Fruit fly (Drosophila melanogaster): ENCODE data around the gene Tmtc4.

The Tmtc4 gene

dm6 chr3R:15366839-15367238 lies 15.8 kb downstream of the Tmtc4 start:
- TF ChIP-seq h (optimal IDR thresholded peaks at IDR 0.05) (no peak), Sin3A (optimal IDR thresholded peaks at IDR 0.05) (no peak), ttk (optimal IDR thresholded peaks at IDR 0.05) (no peak), psq (optimal IDR thresholded peaks at IDR 0.05) (no peak), Myc (optimal IDR thresholded peaks at IDR 0.05) (no peak), insv (optimal IDR thresholded peaks at IDR 0.05) (no peak)

DNA sequence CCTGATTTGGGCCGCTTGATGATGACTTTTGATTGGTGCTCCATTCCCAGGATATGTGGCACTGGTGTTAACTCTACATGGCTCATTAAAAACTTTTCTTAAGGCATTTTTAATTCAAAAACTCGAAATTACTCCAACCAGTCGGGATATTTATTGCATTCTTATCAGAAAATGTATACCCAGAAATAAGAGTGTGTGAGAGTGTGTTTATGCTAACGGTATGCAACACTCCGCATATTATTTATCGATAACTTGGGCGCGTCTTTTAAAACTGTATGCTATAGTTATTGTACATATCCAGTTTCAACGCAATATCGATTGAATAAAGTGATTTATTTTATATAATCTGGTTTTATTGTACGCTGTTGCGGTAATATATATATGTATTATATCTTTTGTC lies 16.5 kb downstream of the Tmtc4 start, which contains the start of gene CG34404:
Gene CG34404, minus strand, starts transcription at position 189 of the 400 bp plus-strand sequence.
- no peak for TF ChIP-seq insv (optimal IDR thresholded peaks at IDR 0.05)

DNA sequence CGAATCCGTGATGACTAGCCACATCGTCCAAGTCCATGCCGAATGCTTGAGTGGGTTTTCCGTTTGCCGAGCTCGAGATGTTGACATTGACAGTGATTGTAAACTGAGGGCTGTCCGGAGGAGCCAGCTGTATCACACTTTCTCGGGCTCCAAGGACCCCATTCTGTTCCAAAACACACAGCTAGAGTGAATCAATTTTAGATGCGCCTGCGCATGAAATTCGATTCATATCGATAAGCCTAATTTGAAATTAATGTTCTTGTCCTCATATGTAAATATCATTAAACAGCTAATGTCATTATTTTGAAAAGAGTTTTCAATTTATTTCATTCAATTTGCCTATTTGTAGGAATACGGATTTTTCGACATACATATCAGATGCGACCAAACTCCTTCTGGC lies 18.7 kb downstream of the Tmtc4 start, which contains the start of gene CG14868:
Gene CG14868, minus strand, starts transcription at position 204 of the 400 bp plus-strand sequence.
- TF ChIP-seq psq (optimal IDR thresholded peaks at IDR 0.05) (no peak), Myc (optimal IDR thresholded peaks at IDR 0.05) (no peak), ttk (optimal IDR thresholded peaks at IDR 0.05) (no peak), h (optimal IDR thresholded peaks at IDR 0.05) (no peak), insv (optimal IDR thresholded peaks at IDR 0.05) (no peak), Sin3A (optimal IDR thresholded peaks at IDR 0.05) (no peak)

- TF ChIP-seq psq (optimal IDR thresholded peaks at IDR 0.05) (no peak), ttk (optimal IDR thresholded peaks at IDR 0.05) (no peak), h (optimal IDR thresholded peaks at IDR 0.05) (no peak), Myc (optimal IDR thresholded peaks at IDR 0.05) (no peak), Sin3A (optimal IDR thresholded peaks at IDR 0.05) (no peak), insv (optimal IDR thresholded peaks at IDR 0.05) (no peak)
Measured at dm6 chr3R:15371833-15372232, 20.8 kb downstream of the Tmtc4 start, which contains the start of the genes Ccm3 and CG6136. TSS of gene Ccm3 (plus strand) at chr3R:15371957. TSS of gene CG6136 (minus strand) at chr3R:15372212.

DNA sequence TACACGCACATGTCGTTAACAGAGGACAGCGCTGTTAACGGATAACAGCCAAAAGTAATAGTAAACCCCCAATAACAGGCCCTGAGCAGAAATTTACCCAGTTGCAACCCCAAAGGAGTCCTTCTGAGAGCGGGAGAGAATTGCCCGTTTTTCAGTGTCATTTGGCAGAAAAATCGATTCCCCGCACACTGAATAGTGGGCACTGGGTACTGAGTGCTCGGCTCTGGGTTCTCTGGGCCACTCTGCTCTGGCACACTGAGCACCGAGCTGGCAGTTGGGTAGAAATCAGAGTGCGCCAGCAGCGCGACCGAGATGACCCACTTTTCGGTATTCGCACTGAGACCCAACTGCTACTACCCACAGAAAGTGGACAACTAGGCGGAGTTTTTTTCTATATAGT lies 23.4 kb downstream of the Tmtc4 start, which contains the start of gene Rbp:
Gene Rbp, plus strand, starts transcription at position 239 of the 400 bp plus-strand sequence.
- TF ChIP-seq Sin3A (optimal IDR thresholded peaks at IDR 0.05), result no peak
- TF ChIP-seq insv (optimal IDR thresholded peaks at IDR 0.05), result no peak
- TF ChIP-seq Myc (optimal IDR thresholded peaks at IDR 0.05), result no peak
- no peak for TF ChIP-seq ttk (optimal IDR thresholded peaks at IDR 0.05)
- no peak for TF ChIP-seq h (optimal IDR thresholded peaks at IDR 0.05)
- no peak for TF ChIP-seq psq (optimal IDR thresholded peaks at IDR 0.05)

DNA sequence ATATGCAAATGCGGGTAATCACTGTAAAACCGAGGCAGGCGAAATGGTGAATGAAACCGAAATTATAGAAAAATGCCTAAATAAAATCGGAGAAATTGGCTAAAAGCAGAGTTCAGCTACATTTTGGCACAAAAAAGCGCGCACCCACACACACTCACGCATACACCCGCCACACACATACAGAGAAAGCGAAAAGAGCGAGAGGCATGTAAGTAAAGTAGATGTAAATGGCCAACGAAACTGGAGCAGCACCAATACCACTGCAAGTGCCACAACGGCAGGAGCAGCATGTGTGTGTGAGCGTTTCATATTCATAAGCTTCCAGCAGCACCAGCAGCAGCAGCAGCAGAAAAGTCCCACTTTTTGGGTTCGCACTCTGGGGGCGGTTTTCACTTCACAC lies 24.4 kb downstream of the Tmtc4 start:
- no peak for TF ChIP-seq insv (optimal IDR thresholded peaks at IDR 0.05)
- TF ChIP-seq h (optimal IDR thresholded peaks at IDR 0.05), result no peak
- no peak for TF ChIP-seq Myc (optimal IDR thresholded peaks at IDR 0.05)
- no peak for TF ChIP-seq ttk (optimal IDR thresholded peaks at IDR 0.05)
- TF ChIP-seq psq (optimal IDR thresholded peaks at IDR 0.05), result no peak
- TF ChIP-seq Sin3A (optimal IDR thresholded peaks at IDR 0.05), result no peak

- TF ChIP-seq insv (optimal IDR thresholded peaks at IDR 0.05) (no peak), Myc (optimal IDR thresholded peaks at IDR 0.05) (no peak), psq (optimal IDR thresholded peaks at IDR 0.05) (no peak), h (optimal IDR thresholded peaks at IDR 0.05) (no peak), Sin3A (optimal IDR thresholded peaks at IDR 0.05) (no peak), ttk (optimal IDR thresholded peaks at IDR 0.05) (no peak)
Measured at dm6 chr3R:15379071-15379470, 28.0 kb downstream of the Tmtc4 start.

- no peak for TF ChIP-seq insv (optimal IDR thresholded peaks at IDR 0.05)
- no peak for TF ChIP-seq h (optimal IDR thresholded peaks at IDR 0.05)
- TF ChIP-seq Sin3A (optimal IDR thresholded peaks at IDR 0.05), result no peak
- no peak for TF ChIP-seq ttk (optimal IDR thresholded peaks at IDR 0.05)
- TF ChIP-seq Myc (optimal IDR thresholded peaks at IDR 0.05), result no peak
- no peak for TF ChIP-seq psq (optimal IDR thresholded peaks at IDR 0.05)
Measured at dm6 chr3R:15382851-15383250, 31.8 kb downstream of the Tmtc4 start, which contains the start of gene h-cup. TSS of gene h-cup (minus strand) at chr3R:15382951.

dm6 chr3R:15393206-15393805 lies 42.3 kb downstream of the Tmtc4 start:
- TF ChIP-seq h (optimal IDR thresholded peaks at IDR 0.05) (no peak), psq (optimal IDR thresholded peaks at IDR 0.05) (no peak), ttk (optimal IDR thresholded peaks at IDR 0.05) (no peak), insv (optimal IDR thresholded peaks at IDR 0.05) (no peak), Sin3A (optimal IDR thresholded peaks at IDR 0.05) (no peak), Myc (optimal IDR thresholded peaks at IDR 0.05) (no peak)

- no peak for TF ChIP-seq Sin3A (optimal IDR thresholded peaks at IDR 0.05)
- TF ChIP-seq Myc (optimal IDR thresholded peaks at IDR 0.05), result no peak
- TF ChIP-seq insv (optimal IDR thresholded peaks at IDR 0.05), result no peak
- no peak for TF ChIP-seq psq (optimal IDR thresholded peaks at IDR 0.05)
- TF ChIP-seq h (optimal IDR thresholded peaks at IDR 0.05), result no peak
- no peak for TF ChIP-seq ttk (optimal IDR thresholded peaks at IDR 0.05)
Measured at dm6 chr3R:15402654-15403053, 51.6 kb downstream of the Tmtc4 start.

Measured in Kc167 (cell line).